Fruit fly (Drosophila melanogaster) S2 (cell line): ENCODE data around the gene mil.

Source experiments
- CG8478 ChIP-seq: fragments of >200 bp; optimal IDR thresholded peaks from 2 replicates; lab custom pipeline; 2018
- CTCF ChIP-seq, 2 experiments: fragments of >200 bp; optimal IDR thresholded peaks; 2 replicates each; lab custom pipeline; 2018

- TF ChIP-seq CTCF (optimal IDR thresholded peaks at IDR 0.05; lab: Kevin White, UChicago), result no peak
- no peak for TF ChIP-seq CG8478 (lab: Kevin White, UChicago)
Observed at dm6 chr3R:27946555-27947204, 34.4 kb downstream of the mil start.
